Fruit fly (Drosophila melanogaster): ENCODE results near the gene fne.

dm6 chrX:12986948-12987450, 69.7 kb downstream of the fne start:
- TF ChIP-seq Rel (GFP tag; optimal IDR thresholded peaks at IDR 0.05) = no peak
- TF ChIP-seq Rel (tag; optimal IDR thresholded peaks at IDR 0.05) = no peak
- TF ChIP-seq br (GFP tag; optimal IDR thresholded peaks at IDR 0.05) = no peak
- no peak for TF ChIP-seq fru (GFP tag; optimal IDR thresholded peaks at IDR 0.05)
- TF ChIP-seq Mio (GFP tag; optimal IDR thresholded peaks at IDR 0.05) = no peak
